Worm (Caenorhabditis elegans): ENCODE results near the gene F57E7.4.

Gene F57E7.4

ce11 chrV:16459377-16459776 is 21.4 kb downstream of the F57E7.4 start:
- no peak for TF ChIP-seq nhr-11 (tag; optimal IDR thresholded peaks at IDR 0.05)

- TF ChIP-seq egl-5 (tag; optimal IDR thresholded peaks at IDR 0.05), result no peak
- TF ChIP-seq elt-1 (tag; optimal IDR thresholded peaks at IDR 0.05), result no peak
- no peak for TF ChIP-seq nhr-11 (tag; optimal IDR thresholded peaks at IDR 0.05)
Observed at ce11 chrV:16458714-16459113, 22.1 kb downstream of the F57E7.4 start, which contains the start of gene str-15. Gene str-15 (minus strand): TSS chrV:16458814.

- TF ChIP-seq lsy-12 (tag; optimal IDR thresholded peaks at IDR 0.05) (no peak), ceh-16 (tag; optimal IDR thresholded peaks at IDR 0.05) (no peak), ceh-9 (tag; optimal IDR thresholded peaks at IDR 0.05) (no peak), elt-3 (tag; optimal IDR thresholded peaks at IDR 0.05) (no peak), mdl-1 (tag; optimal IDR thresholded peaks at IDR 0.05) (no peak), egl-27 (tag; optimal IDR thresholded peaks at IDR 0.05) (no peak), nhr-28 (tag; optimal IDR thresholded peaks at IDR 0.05) (no peak), fkh-10 (GFP tag; optimal IDR thresholded peaks at IDR 0.05) (no peak), ztf-11 (tag; optimal IDR thresholded peaks at IDR 0.05) (no peak), unc-62 (GFP tag; optimal IDR thresholded peaks at IDR 0.05) (no peak), tbx-2 (tag; optimal IDR thresholded peaks at IDR 0.05) (no peak)
Observed at ce11 chrV:16455065-16455464, 25.8 kb downstream of the F57E7.4 start, which contains the start of gene str-14. Gene str-14 (minus strand): TSS chrV:16455165.

- TF ChIP-seq unc-62 (GFP tag; optimal IDR thresholded peaks at IDR 0.05) (no peak), ZK546.5 (tag; optimal IDR thresholded peaks at IDR 0.05) (no peak), lin-15B (tag; optimal IDR thresholded peaks at IDR 0.05) (no peak), zag-1 (tag; optimal IDR thresholded peaks at IDR 0.05) (no peak), fos-1 (tag; optimal IDR thresholded peaks at IDR 0.05) (no peak), fkh-10 (GFP tag; optimal IDR thresholded peaks at IDR 0.05) (no peak), nhr-76 (tag; optimal IDR thresholded peaks at IDR 0.05) (no peak), elt-3 (tag; optimal IDR thresholded peaks at IDR 0.05) (no peak)
Observed at ce11 chrV:16447735-16448134, 33.1 kb downstream of the F57E7.4 start, which contains the start of gene T08G3.13. Gene T08G3.13 (plus strand): TSS chrV:16448035.

- TF ChIP-seq ceh-28 (tag; optimal IDR thresholded peaks at IDR 0.05) (no peak), nhr-237 (tag; optimal IDR thresholded peaks at IDR 0.05) (no peak), elt-1 (tag; optimal IDR thresholded peaks at IDR 0.05) (no peak), jun-1 (tag; optimal IDR thresholded peaks at IDR 0.05) (no peak), nhr-76 (tag; optimal IDR thresholded peaks at IDR 0.05) (no peak), hmg-11 (tag; optimal IDR thresholded peaks at IDR 0.05) (no peak), ama-1 (optimal IDR thresholded peaks at IDR 0.05) (no peak)
Observed at ce11 chrV:16446191-16446590, 34.6 kb downstream of the F57E7.4 start.

ce11 chrV:16445676-16446075 is 35.1 kb downstream of the F57E7.4 start, which contains the start of gene T08G3.6:
Gene T08G3.6 (plus strand): TSS chrV:16445976.
- TF ChIP-seq nhr-67 (tag; optimal IDR thresholded peaks at IDR 0.05) (no peak), nhr-28 (tag; optimal IDR thresholded peaks at IDR 0.05) (no peak), snpc-4 (tag; optimal IDR thresholded peaks at IDR 0.05) (no peak), nhr-237 (tag; optimal IDR thresholded peaks at IDR 0.05) (no peak), egl-27 (tag; optimal IDR thresholded peaks at IDR 0.05) (no peak), egl-5 (tag; optimal IDR thresholded peaks at IDR 0.05) (no peak), fkh-2 (tag; optimal IDR thresholded peaks at IDR 0.05) (no peak), ztf-11 (tag; optimal IDR thresholded peaks at IDR 0.05) (no peak)

ce11 chrV:16443626-16444025 is 37.2 kb downstream of the F57E7.4 start, which contains the start of gene srh-141:
Gene srh-141 (plus strand): TSS chrV:16443926.
- TF ChIP-seq zag-1 (tag; optimal IDR thresholded peaks at IDR 0.05) (no peak), mml-1 (tag; optimal IDR thresholded peaks at IDR 0.05) (no peak), elt-3 (tag; optimal IDR thresholded peaks at IDR 0.05) (no peak), fos-1 (tag; optimal IDR thresholded peaks at IDR 0.05) (no peak), ztf-11 (tag; optimal IDR thresholded peaks at IDR 0.05) (no peak), nhr-237 (tag; optimal IDR thresholded peaks at IDR 0.05) (no peak), sea-2 (GFP tag; optimal IDR thresholded peaks at IDR 0.05) (no peak), R02D3.7 (tag; optimal IDR thresholded peaks at IDR 0.05) (no peak), fkh-10 (GFP tag; optimal IDR thresholded peaks at IDR 0.05) (no peak), pha-4 (tag; optimal IDR thresholded peaks at IDR 0.05) (no peak), aly-2 (tag; optimal IDR thresholded peaks at IDR 0.05) (no peak), unc-39 (tag; optimal IDR thresholded peaks at IDR 0.05) (no peak), lin-39 (tag; optimal IDR thresholded peaks at IDR 0.05) (no peak), nfya-1 (tag; optimal IDR thresholded peaks at IDR 0.05; ENCODE audit: insufficient read depth) (no peak)

Measured in whole organism, L3 larva.